Worm (Caenorhabditis elegans) whole organism, L2 larva: ENCODE measurements around the gene E01G4.3.

ENCODE experiments used
- C34F6.9 ChIP-seq: fragments of 150-350 bp; optimal IDR thresholded peaks from 2 replicates; lab custom pipeline; 2014; ENCODE audit warnings: missing biosample characterization, missing genetic modification characterization
- F13H6.1 ChIP-seq: sonication (generic microtip); optimal IDR thresholded peaks from 2 replicates; lab custom pipeline; 2016; ENCODE audit warnings: missing genetic modification characterization, missing compliant biosample characterization
- R02D3.7 ChIP-seq: fragments of 150-350 bp; optimal IDR thresholded peaks from 2 replicates; lab custom pipeline; 2014; ENCODE audit warnings: missing biosample characterization, missing genetic modification characterization
- Y55F3AM.14 ChIP-seq: fragments of 200-800 bp; sonication (Bioruptor generic); optimal IDR thresholded peaks from 2 replicates; lab custom pipeline; 2018; ENCODE audit warnings: mild to moderate bottlenecking, missing genetic modification characterization, missing compliant biosample characterization
- ZK546.5 ChIP-seq: sonication (generic microtip); optimal IDR thresholded peaks from 2 replicates; lab custom pipeline; 2017; ENCODE audit warnings: missing biosample characterization, missing genetic modification characterization
- alr-1 ChIP-seq: fragments of 150-350 bp; optimal IDR thresholded peaks from 2 replicates; lab custom pipeline; 2014; ENCODE audit warnings: missing biosample characterization, missing genetic modification characterization
- aly-2 ChIP-seq: fragments of 150-350 bp; optimal IDR thresholded peaks from 2 replicates; lab custom pipeline; 2014; ENCODE audit warnings: missing biosample characterization, missing genetic modification characterization
- ama-1 ChIP-seq: fragments of 150-350 bp; optimal IDR thresholded peaks from 2 replicates; lab custom pipeline; 2018; ENCODE audit warnings: inconsistent platforms
- blmp-1 ChIP-seq: sonication (generic microtip); optimal IDR thresholded peaks from 2 replicates; lab custom pipeline; 2017; ENCODE audit warnings: missing genetic modification characterization, mild to moderate bottlenecking, missing compliant biosample characterization, antibody characterized with exemption, moderate library complexity; ENCODE audit not compliant: insufficient read depth
- ceh-16 ChIP-seq: fragments of 150-350 bp; optimal IDR thresholded peaks from 2 replicates; lab custom pipeline; 2014; ENCODE audit warnings: missing biosample characterization, missing genetic modification characterization
- dmd-4 ChIP-seq: sonication (generic microtip); optimal IDR thresholded peaks from 2 replicates; lab custom pipeline; 2017; ENCODE audit warnings: missing biosample characterization, missing genetic modification characterization
- egl-27 ChIP-seq: sonication (generic microtip); optimal IDR thresholded peaks from 3 replicates; lab custom pipeline; 2017; ENCODE audit warnings: missing biosample characterization, missing genetic modification reagents, missing genetic modification characterization
- elt-3 ChIP-seq: sonication (generic microtip); optimal IDR thresholded peaks from 2 replicates; lab custom pipeline; 2017; ENCODE audit warnings: missing biosample characterization, missing genetic modification characterization
- fos-1 ChIP-seq: fragments of 150-350 bp; optimal IDR thresholded peaks from 2 replicates; lab custom pipeline; 2014; ENCODE audit warnings: missing biosample characterization, missing genetic modification characterization
- lin-11 ChIP-seq: fragments of 150-350 bp; sonication (generic microtip); optimal IDR thresholded peaks from 2 replicates; lab custom pipeline; 2014; ENCODE audit warnings: missing biosample characterization, missing genetic modification characterization, inconsistent platforms, mixed read lengths
- lin-39 ChIP-seq: fragments of 150-350 bp; optimal IDR thresholded peaks from 2 replicates; lab custom pipeline; 2014; ENCODE audit warnings: missing biosample characterization, missing genetic modification reagents, missing genetic modification characterization
- lsy-2 ChIP-seq, 2 experiments: fragments of 150-350 bp in 1 of 2; sonication (generic microtip) in 1 of 2; optimal IDR thresholded peaks; 2 replicates each; lab custom pipeline; 2014 to 2017; ENCODE audit warnings: missing biosample characterization in 2 of 2, missing genetic modification characterization in 2 of 2
- mdl-1 ChIP-seq, 2 experiments: fragments of 150-350 bp in 1 of 2; sonication (generic microtip) in 1 of 2; optimal IDR thresholded peaks; 2 replicates each; lab custom pipeline; 2017; ENCODE audit warnings: missing biosample characterization in 2 of 2, missing genetic modification characterization in 2 of 2
- nhr-10 ChIP-seq: sonication (generic microtip); optimal IDR thresholded peaks from 2 replicates; lab custom pipeline; 2017; ENCODE audit warnings: missing biosample characterization, missing genetic modification characterization
- nhr-11 ChIP-seq: fragments of 150-350 bp; optimal IDR thresholded peaks from 2 replicates; lab custom pipeline; 2014; ENCODE audit warnings: missing biosample characterization, missing genetic modification characterization
- nhr-12 ChIP-seq: fragments of 150-350 bp; optimal IDR thresholded peaks from 2 replicates; lab custom pipeline; 2014; ENCODE audit warnings: missing biosample characterization, missing genetic modification characterization
- nhr-21 ChIP-seq: fragments of 150-350 bp; optimal IDR thresholded peaks from 2 replicates; lab custom pipeline; 2014; ENCODE audit warnings: missing biosample characterization, missing genetic modification characterization
- nhr-23 ChIP-seq: fragments of 150-350 bp; optimal IDR thresholded peaks from 2 replicates; lab custom pipeline; 2014; ENCODE audit warnings: missing biosample characterization, missing genetic modification reagents, missing genetic modification characterization
- nhr-25 ChIP-seq: fragments of 150-350 bp; sonication (generic microtip); optimal IDR thresholded peaks from 3 replicates; lab custom pipeline; 2014; ENCODE audit warnings: missing biosample characterization, missing genetic modification characterization
- nhr-6 ChIP-seq: fragments of 150-350 bp; optimal IDR thresholded peaks from 2 replicates; lab custom pipeline; 2014; ENCODE audit warnings: missing biosample characterization, missing genetic modification characterization
- nhr-77 ChIP-seq: fragments of 150-350 bp; optimal IDR thresholded peaks from 2 replicates; lab custom pipeline; 2014; ENCODE audit warnings: missing biosample characterization, missing genetic modification characterization
- sem-4 ChIP-seq: fragments of 150-350 bp; optimal IDR thresholded peaks from 2 replicates; lab custom pipeline; 2014; ENCODE audit warnings: missing biosample characterization, missing genetic modification reagents, missing genetic modification characterization
- skn-1 ChIP-seq: sonication (generic microtip); optimal IDR thresholded peaks from 2 replicates; lab custom pipeline; 2017; ENCODE audit warnings: missing biosample characterization, missing genetic modification characterization
- sma-3 ChIP-seq: sonication (generic microtip); optimal IDR thresholded peaks from 2 replicates; lab custom pipeline; 2016; ENCODE audit warnings: missing genetic modification reagents, missing genetic modification characterization, missing compliant biosample characterization
- sma-9 ChIP-seq, 2 experiments: fragments of 150-350 bp in 1 of 2; sonication (generic microtip) in 1 of 2; optimal IDR thresholded peaks; 2 replicates each; lab custom pipeline; 2014 to 2016; ENCODE audit warnings: missing genetic modification characterization in 2 of 2, mild to moderate bottlenecking in 1 of 2, missing biosample characterization in 1 of 2, missing compliant biosample characterization in 1 of 2, missing genetic modification reagents in 1 of 2, moderate library complexity in 1 of 2
- snpc-4 ChIP-seq: fragments of 150-350 bp; optimal IDR thresholded peaks from 2 replicates; lab custom pipeline; 2014; ENCODE audit warnings: missing biosample characterization, missing genetic modification characterization
- unc-62 ChIP-seq: fragments of 150-350 bp; optimal IDR thresholded peaks from 2 replicates; lab custom pipeline; 2014; ENCODE audit warnings: missing biosample characterization, missing genetic modification reagents, missing genetic modification characterization
- zag-1 ChIP-seq: fragments of 150-350 bp; optimal IDR thresholded peaks from 2 replicates; lab custom pipeline; 2014; ENCODE audit warnings: missing biosample characterization, missing genetic modification characterization
- ztf-11 ChIP-seq: sonication (generic microtip); optimal IDR thresholded peaks from 2 replicates; lab custom pipeline; 2017; ENCODE audit warnings: missing biosample characterization, missing genetic modification characterization

The E01G4.3 gene

DNA sequence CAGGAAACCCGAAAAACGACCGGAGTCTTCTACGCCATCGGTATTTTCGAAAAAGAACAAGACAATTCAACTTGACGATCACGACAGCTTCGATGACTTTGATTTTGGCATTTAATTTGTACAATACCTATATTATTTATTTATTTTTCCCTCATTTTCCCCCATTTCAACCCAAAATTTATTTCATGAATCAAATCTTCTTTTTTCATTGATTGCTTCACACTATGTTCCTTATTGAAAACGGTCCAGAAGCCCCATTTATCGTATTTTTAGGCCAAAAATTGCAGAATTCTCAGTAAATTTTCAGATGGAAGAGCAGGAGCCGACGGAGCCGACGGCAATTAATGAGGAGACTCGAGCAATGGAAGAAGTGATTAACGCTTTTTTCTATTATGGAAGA, 45.2 kb downstream of the E01G4.3 start, which contains the start of gene Y48E1C.2:
Y48E1C.2 (plus strand) TSS at position 301 of the 400 bp plus-strand sequence.
- no peak for TF ChIP-seq fos-1 (tag; lab: Kevin White, UChicago)
- TF ChIP-seq lsy-2 (tag; optimal IDR thresholded peaks at IDR 0.05; lab: Kevin White, UChicago) = no peak
- no peak for TF ChIP-seq nhr-77 (tag; lab: Kevin White, UChicago)
- no peak for TF ChIP-seq dmd-4 (tag; lab: Kevin White, UChicago)
- no peak for TF ChIP-seq C34F6.9 (tag; lab: Kevin White, UChicago)
- TF ChIP-seq nhr-11 (tag; lab: Kevin White, UChicago) = no peak
- no peak for TF ChIP-seq nhr-23 (tag; lab: Kevin White, UChicago)

DNA sequence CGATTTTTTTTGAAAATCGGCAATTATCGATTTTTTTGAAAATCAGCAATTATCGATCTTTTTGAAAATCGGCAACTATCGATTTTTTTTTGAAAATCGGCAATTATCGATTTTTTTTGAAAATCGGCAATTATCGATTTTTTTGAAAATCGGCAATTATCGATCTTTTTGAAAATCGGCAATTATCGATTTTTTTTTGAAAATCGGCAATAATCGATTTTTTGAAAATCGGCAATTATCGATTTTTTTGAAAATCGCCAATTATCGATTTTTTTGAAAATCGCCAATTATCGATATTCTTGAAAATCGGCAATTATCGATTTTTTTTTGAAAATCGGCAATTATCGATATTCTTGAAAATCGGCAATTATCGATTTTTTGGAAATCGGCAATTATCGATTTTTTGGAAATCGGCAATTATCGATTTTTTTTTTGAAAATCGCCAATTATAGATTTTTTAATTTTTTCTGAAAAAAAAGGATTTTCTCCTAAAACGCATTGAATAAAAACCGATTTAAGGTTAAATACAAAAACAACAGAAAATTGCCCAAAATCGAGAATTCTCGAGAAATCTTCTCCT, 51.9 kb downstream of the E01G4.3 start:
- TF ChIP-seq aly-2 (tag; lab: Kevin White, UChicago) (no peak), F13H6.1 (tag; lab: Kevin White, UChicago) (no peak), unc-62 (GFP tag; lab: Kevin White, UChicago) (no peak), nhr-10 (no peak), nhr-77 (tag; lab: Kevin White, UChicago) (no peak), nhr-21 (no peak)

DNA sequence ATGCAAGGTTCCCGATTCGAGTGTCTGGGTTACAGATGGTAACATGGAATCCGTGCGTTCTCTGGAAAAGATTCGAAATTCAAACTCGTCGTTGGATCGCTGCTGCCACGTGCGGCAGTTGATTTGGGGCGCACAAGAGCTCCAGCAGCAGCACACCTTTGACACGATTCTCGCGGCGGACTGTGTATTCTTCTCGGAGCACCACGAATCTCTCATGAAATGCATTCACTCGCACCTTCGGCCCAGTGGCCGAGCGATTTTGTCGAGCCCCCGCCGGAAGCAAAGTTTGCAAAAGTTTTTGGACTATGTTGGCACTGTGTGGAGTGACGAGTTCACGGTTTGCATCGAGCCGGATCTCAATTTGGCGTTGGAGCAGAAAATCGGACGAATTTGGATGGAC, 52.9 kb downstream of the E01G4.3 start:
- TF ChIP-seq alr-1 (tag; lab: Kevin White, UChicago) (no peak), ztf-11 (tag; lab: Kevin White, UChicago) (no peak), nhr-25 (tag; lab: Kevin White, UChicago) (no peak), skn-1 (tag; lab: Kevin White, UChicago) (no peak), nhr-6 (tag; lab: Kevin White, UChicago) (no peak), ZK546.5 (tag; lab: Kevin White, UChicago) (no peak), nhr-10 (no peak), C34F6.9 (tag; lab: Kevin White, UChicago) (no peak), sem-4 (tag; lab: Kevin White, UChicago) (no peak), nhr-12 (tag; lab: Kevin White, UChicago) (no peak), nhr-77 (tag; lab: Kevin White, UChicago) (no peak)

- no peak for TF ChIP-seq ama-1 (lab: Kevin White, UChicago)
These were observed 54.8 kb downstream of the E01G4.3 start, which contains the start of gene Y48E1C.1 for ce11 chrII:13414554-13415057. Y48E1C.1 (plus strand) TSS chrII:13415007.

- TF ChIP-seq ama-1 (lab: Kevin White, UChicago) (no peak), C34F6.9 (tag; lab: Kevin White, UChicago) (no peak), snpc-4 (tag; lab: Kevin White, UChicago) (no peak), blmp-1 (tag; lab: Kevin White, UChicago) (no peak), Y55F3AM.14 (no peak), unc-62 (GFP tag; lab: Kevin White, UChicago) (no peak), ceh-16 (tag; lab: Kevin White, UChicago) (no peak), lin-39 (tag; lab: Kevin White, UChicago) (no peak)
- TF ChIP-seq, all 48 proteins: peak for 0
These were observed 55.3 kb downstream of the E01G4.3 start for ce11 chrII:13414099-13414498.

ce11 chrII:13412335-13412734, 57.1 kb downstream of the E01G4.3 start, which contains the start of gene Y48C3A.18:
Y48C3A.18 (plus strand) TSS chrII:13412635.
- TF ChIP-seq sma-3 (GFP tag; lab: Kevin White, UChicago) (no peak), elt-3 (tag; lab: Kevin White, UChicago) (no peak), egl-27 (tag; lab: Kevin White, UChicago) (no peak), mdl-1 (tag; optimal IDR thresholded peaks at IDR 0.05; lab: Kevin White, UChicago) (no peak), blmp-1 (tag; lab: Kevin White, UChicago) (no peak), R02D3.7 (tag; lab: Kevin White, UChicago) (no peak), unc-62 (GFP tag; lab: Kevin White, UChicago) (no peak), ZK546.5 (tag; lab: Kevin White, UChicago) (no peak), nhr-25 (tag; lab: Kevin White, UChicago) (no peak), lin-11 (tag; lab: Kevin White, UChicago) (no peak), ceh-16 (tag; lab: Kevin White, UChicago) (no peak), zag-1 (no peak), sma-9 (GFP tag; optimal IDR thresholded peaks at IDR 0.05; lab: Kevin White, UChicago) (no peak), sma-9 (tag; optimal IDR thresholded peaks at IDR 0.05; lab: Kevin White, UChicago) (no peak), aly-2 (tag; lab: Kevin White, UChicago) (no peak), skn-1 (tag; lab: Kevin White, UChicago) (no peak)
